Worm (Caenorhabditis elegans) whole organism, L4/young adult: Measurements from ENCODE around the gene ZK121.2.

Experiments
- W03F9.2 ChIP-seq: fragments of 150-350 bp; optimal IDR thresholded peaks from 2 replicates; lab custom pipeline; 2014; ENCODE audit warnings: missing biosample characterization, missing genetic modification characterization
- dao-5 ChIP-seq: sonication (generic microtip); optimal IDR thresholded peaks from 2 replicates; lab custom pipeline; 2016; ENCODE audit warnings: missing genotype, missing genetic modification characterization, moderate library complexity, missing compliant biosample characterization
- him-1 ChIP-seq: sonication (generic microtip); optimal IDR thresholded peaks from 2 replicates; lab custom pipeline; 2016; ENCODE audit warnings: missing genotype, missing genetic modification reagents, missing genetic modification characterization, missing compliant biosample characterization

DNA sequence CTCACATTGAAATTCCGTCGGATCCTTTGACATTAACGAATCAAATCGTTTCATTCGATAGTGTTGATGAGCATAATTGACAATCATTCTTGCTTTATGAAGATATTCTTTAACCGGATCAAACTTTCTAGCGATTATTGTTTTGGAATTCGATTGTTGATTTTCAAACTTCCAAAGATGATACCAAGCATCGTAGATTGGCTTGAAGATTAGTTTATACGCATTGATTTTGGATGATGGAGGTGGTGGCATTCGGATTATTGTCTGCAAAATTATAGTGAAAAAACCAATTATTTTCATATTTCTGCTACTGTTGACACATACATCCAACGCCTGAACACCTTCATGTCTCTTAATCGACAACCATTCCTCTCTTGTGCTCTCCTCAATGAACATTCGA is 46.6 kb downstream of the ZK121.2 start:
- TF ChIP-seq dao-5 (tag; lab: Kevin White, UChicago): no peak
- TF ChIP-seq him-1 (tag; lab: Kevin White, UChicago): no peak
- no peak for TF ChIP-seq W03F9.2
